Worm (Caenorhabditis elegans) whole organism, L4/young adult: ENCODE results near the gene ins-20.

Source experiments
- W03F9.2 ChIP-seq: fragments of 150-350 bp; optimal IDR thresholded peaks from 2 replicates; lab custom pipeline; 2014; ENCODE audit warnings: missing biosample characterization, missing genetic modification characterization
- him-1 ChIP-seq: sonication (generic microtip); optimal IDR thresholded peaks from 2 replicates; lab custom pipeline; 2016; ENCODE audit warnings: missing genotype, missing genetic modification reagents, missing genetic modification characterization, missing compliant biosample characterization

- TF ChIP-seq him-1 (tag; lab: Kevin White, UChicago) (no peak), W03F9.2 (tag; lab: Kevin White, UChicago) (no peak)
These were observed 38.9 kb downstream of the ins-20 start for ce11 chrII:6049546-6049945.
